Worm (Caenorhabditis elegans) whole organism, young adult: ENCODE results near the gene asd-1.

ENCODE experiments used
- D2030.7 ChIP-seq: fragments of 200-800 bp; sonication (Bioruptor generic); IDR thresholded peaks from 2 replicates; pipeline ENCODE4 v1.3.6; 2022; ENCODE audit warnings: missing genetic modification reagents, missing genetic modification characterization, missing compliant biosample characterization
- ccch-3 ChIP-seq: fragments of 200-800 bp; sonication (Bioruptor generic); optimal IDR thresholded peaks from 2 replicates; lab custom pipeline; 2018; ENCODE audit warnings: mild to moderate bottlenecking, missing genetic modification characterization, missing compliant biosample characterization
- egl-44 ChIP-seq: fragments of 200-800 bp; sonication (Bioruptor generic); IDR thresholded peaks from 2 replicates; pipeline ENCODE4 v1.3.6; 2022; ENCODE audit warnings: missing genetic modification reagents, missing genetic modification characterization, missing compliant biosample characterization
- lin-35 ChIP-seq, 3 experiments: fragments of 150-350 bp in 2 of 3; sonication (generic microtip) in 1 of 3; optimal IDR thresholded peaks; 2 replicates each; lab custom pipeline; 2014 to 2018; ENCODE audit warnings: missing biosample characterization in 3 of 3, missing genetic modification characterization in 3 of 3, missing genetic modification reagents in 3 of 3
- nfyb-1 ChIP-seq: fragments of 200-800 bp; sonication (Bioruptor generic); IDR thresholded peaks from 2 replicates; pipeline ENCODE4 v1.3.6; 2022; ENCODE audit warnings: missing genetic modification reagents, missing genetic modification characterization, missing compliant biosample characterization
- nhr-179 ChIP-seq: sonication (generic microtip); optimal IDR thresholded peaks from 2 replicates; lab custom pipeline; 2016; ENCODE audit warnings: mild to moderate bottlenecking, missing genetic modification characterization, missing compliant biosample characterization

DNA sequence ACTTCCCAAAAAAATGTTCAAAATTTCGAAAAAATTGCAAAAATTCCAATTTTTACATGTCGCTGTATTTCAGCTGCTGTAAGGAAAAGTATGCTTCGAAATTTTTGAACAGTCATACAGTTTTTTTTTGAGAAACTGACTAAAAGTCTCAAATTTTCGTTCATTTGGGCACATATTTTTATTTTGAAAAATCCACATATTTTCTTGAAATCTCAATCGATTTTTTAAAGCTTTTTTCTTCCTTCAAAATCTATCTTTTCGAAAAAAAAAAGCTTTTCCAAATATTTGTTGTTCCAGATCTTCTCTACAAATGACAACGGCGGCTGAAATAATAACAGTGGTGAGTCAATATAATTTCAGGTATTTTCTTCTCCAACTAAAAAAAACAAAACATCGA lies at the start of gene asd-1:
- TF ChIP-seq nhr-179 (tag; lab: Kevin White, UChicago), result no peak
- TF ChIP-seq nfyb-1, result no peak
- TF ChIP-seq lin-35 (GFP tag; optimal IDR thresholded peaks at IDR 0.05; lab: Kevin White, UChicago), result no peak
- no peak for TF ChIP-seq ccch-3
- no peak for TF ChIP-seq egl-44 (GFP tag; lab: Robert Waterston, UW)
- TF ChIP-seq D2030.7 (GFP tag; lab: Robert Waterston, UW), result no peak
